Fruit fly (Drosophila melanogaster): ENCODE data around the gene CG31975.

The CG31975 gene

dm6 chr2L:166115-167069 is 25.6 kb upstream of the CG31975 start (continued):
- TF ChIP-seq en (GFP tag; optimal IDR thresholded peaks at IDR 0.05) (peak; percentile 41), CG12236 (GFP tag; optimal IDR thresholded peaks at IDR 0.05) (peak; percentile 59), CG10654 (GFP tag; optimal IDR thresholded peaks at IDR 0.05) (peak; percentile 37), CG3281 (GFP tag; optimal IDR thresholded peaks at IDR 0.05) (peak; percentile 86), CG3407 (GFP tag; optimal IDR thresholded peaks at IDR 0.05) (peak; percentile 100), Hr39 (optimal IDR thresholded peaks at IDR 0.05) (no peak), CG2116 (GFP tag; optimal IDR thresholded peaks at IDR 0.05) (peak; percentile 29), crol (GFP tag; IDR thresholded peaks at IDR 0.05) (no peak), Optix (GFP tag; IDR thresholded peaks at IDR 0.05) (no peak), CG6813 (GFP tag; optimal IDR thresholded peaks at IDR 0.05) (peak; percentile 91), CG15073 (GFP tag; optimal IDR thresholded peaks at IDR 0.05) (no peak), Dll (GFP tag; IDR thresholded peaks at IDR 0.05; ENCODE audit: partially characterized antibody) (no peak), maf-S (GFP tag; optimal IDR thresholded peaks at IDR 0.05) (peak; percentile 38), Poxn (GFP tag; IDR thresholded peaks at IDR 0.05) (no peak), CG17568 (GFP tag; optimal IDR thresholded peaks at IDR 0.05) (peak; percentile 81), CG13894 (tag; optimal IDR thresholded peaks at IDR 0.05) (peak; percentile 90), Pdp1 (GFP tag; optimal IDR thresholded peaks at IDR 0.05) (peak; percentile 53 to 96), gt (GFP tag; IDR thresholded peaks at IDR 0.05) (no peak), CG1529 (GFP tag; optimal IDR thresholded peaks at IDR 0.05) (peak; percentile 55), gro (GFP tag; optimal IDR thresholded peaks at IDR 0.05) (peak; percentile 72), CG1647 (GFP tag; optimal IDR thresholded peaks at IDR 0.05) (peak; percentile 59), Nf-YA (GFP tag; IDR thresholded peaks at IDR 0.05) (no peak), jigr1 (GFP tag; IDR thresholded peaks at IDR 0.05) (no peak), pan (optimal IDR thresholded peaks at IDR 0.05) (no peak), pan (GFP tag; optimal IDR thresholded peaks at IDR 0.05 in 1 of 2, IDR thresholded peaks at IDR 0.05 in 1 of 2) (no peak), CG9727 (GFP tag; optimal IDR thresholded peaks at IDR 0.05) (peak; percentile 85), chn (GFP tag; optimal IDR thresholded peaks at IDR 0.05) (peak; percentile 38), CG13624 (GFP tag; optimal IDR thresholded peaks at IDR 0.05) (peak; percentile 72), Sox102F (GFP tag; optimal IDR thresholded peaks at IDR 0.05) (peak; percentile 59), CG9797 (GFP tag; optimal IDR thresholded peaks at IDR 0.05) (no peak), CG4854 (GFP tag; optimal IDR thresholded peaks at IDR 0.05) (peak; percentile 56), gem (tag; optimal IDR thresholded peaks at IDR 0.05) (peak; percentile 75), Deaf1 (tag; optimal IDR thresholded peaks at IDR 0.05) (no peak), dmrt11E (tag; optimal IDR thresholded peaks at IDR 0.05) (peak; percentile 46), CG4404 (GFP tag; IDR thresholded peaks at IDR 0.05) (no peak), hb (GFP tag; IDR thresholded peaks at IDR 0.05; ENCODE audit: partially characterized antibody) (no peak), HHEX (GFP tag; optimal IDR thresholded peaks at IDR 0.05) (peak; percentile 86), oc (tag; optimal IDR thresholded peaks at IDR 0.05) (peak; percentile 21), Atf6 (GFP tag; IDR thresholded peaks at IDR 0.05) (no peak), CG1233 (GFP tag; optimal IDR thresholded peaks at IDR 0.05) (peak; percentile 78), hbn (GFP tag; IDR thresholded peaks at IDR 0.05; ENCODE audit: partially characterized antibody) (no peak), br (optimal IDR thresholded peaks at IDR 0.05) (no peak), Dip2 (GFP tag; IDR thresholded peaks at IDR 0.05) (no peak), CG8478 (optimal IDR thresholded peaks at IDR 0.05) (no peak), CG10366 (GFP tag; IDR thresholded peaks at IDR 0.05) (no peak), CG12071 (GFP tag; optimal IDR thresholded peaks at IDR 0.05) (peak; percentile 89), CG17912 (GFP tag; optimal IDR thresholded peaks at IDR 0.05) (peak; percentile 85), CG7271 (tag; optimal IDR thresholded peaks at IDR 0.05) (peak; percentile 43), CG9932 (GFP tag; IDR thresholded peaks at IDR 0.05) (no peak), Dip3 (GFP tag; optimal IDR thresholded peaks at IDR 0.05) (peak; percentile 65)
